Fruit fly (Drosophila melanogaster) whole organism, wandering third instar larva: ENCODE measurements around the gene pcm.

ENCODE experiments used
- Abd-B ChIP-seq: fragments of >200 bp; optimal IDR thresholded peaks from 2 replicates; lab custom pipeline; 2017; ENCODE audit warnings: missing biosample characterization, missing genetic modification characterization
- Dfd ChIP-seq: fragments of >200 bp; optimal IDR thresholded peaks from 2 replicates; lab custom pipeline; 2017; ENCODE audit warnings: missing biosample characterization, missing genetic modification characterization
- br ChIP-seq: fragments of 200-800 bp; sonication (Bioruptor generic); optimal IDR thresholded peaks from 2 replicates; lab custom pipeline; 2016; ENCODE audit warnings: missing biosample characterization, missing genetic modification characterization
- brk ChIP-seq: fragments of 200-800 bp; sonication (Bioruptor generic); optimal IDR thresholded peaks from 2 replicates; lab custom pipeline; 2016; ENCODE audit warnings: missing biosample characterization, mild to moderate bottlenecking, missing genetic modification characterization
- ey ChIP-seq: fragments of 200-800 bp; sonication (Bioruptor generic); optimal IDR thresholded peaks from 2 replicates; lab custom pipeline; 2016; ENCODE audit warnings: missing biosample characterization, missing genetic modification characterization
- fru ChIP-seq: fragments of 200-800 bp; sonication (Bioruptor generic); optimal IDR thresholded peaks from 3 replicates; lab custom pipeline; 2016; ENCODE audit warnings: missing biosample characterization, mild to moderate bottlenecking, missing genetic modification characterization
- psq ChIP-seq: fragments of 200-800 bp; sonication (Bioruptor generic); optimal IDR thresholded peaks from 3 replicates; lab custom pipeline; 2017; ENCODE audit warnings: missing biosample characterization, mild to moderate bottlenecking, missing genetic modification characterization, moderate library complexity
- sage ChIP-seq: fragments of 200-800 bp; sonication (Bioruptor generic); optimal IDR thresholded peaks from 2 replicates; lab custom pipeline; 2016; ENCODE audit warnings: missing biosample characterization, mild to moderate bottlenecking, missing genetic modification characterization
- tai ChIP-seq: sonication (Bioruptor generic); optimal IDR thresholded peaks from 2 replicates; lab custom pipeline; 2016; ENCODE audit warnings: missing biosample characterization, missing genetic modification characterization

DNA sequence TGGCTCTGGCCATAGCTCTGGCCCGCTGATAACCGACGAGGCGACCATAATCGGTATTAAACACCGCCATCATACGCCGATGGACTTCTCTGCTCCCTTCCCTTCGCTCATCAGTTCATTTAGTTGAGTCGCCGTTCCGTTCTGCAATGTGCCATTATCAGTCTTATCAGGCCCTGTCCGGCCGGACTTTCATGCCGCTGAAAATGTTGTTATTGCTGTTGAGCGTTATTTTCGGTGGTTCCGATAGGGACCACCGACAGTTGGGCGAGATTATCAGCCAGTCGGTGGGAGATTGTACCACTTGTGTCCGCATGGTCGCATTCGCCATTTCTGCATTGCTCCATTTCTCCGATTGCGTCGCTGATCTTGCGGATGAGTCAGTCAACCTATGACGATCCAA is 9.5 kb upstream of the pcm start:
- TF ChIP-seq br (peak; percentile 3), Dfd (GFP tag; lab: Kevin White, UChicago) (no peak), fru (GFP tag; lab: Kevin White, UChicago) (no peak), ey (GFP tag; lab: Kevin White, UChicago) (no peak), brk (no peak), psq (no peak), sage (GFP tag; lab: Kevin White, UChicago) (no peak), tai (GFP tag; lab: Kevin White, UChicago) (no peak), Abd-B (GFP tag; lab: Kevin White, UChicago) (no peak)
